Fruit fly (Drosophila melanogaster) whole organism, wandering third instar larva: ENCODE results near the gene SclA.

Source experiments
- CG9705 ChIP-seq: fragments of 200-800 bp; sonication (Bioruptor generic); optimal IDR thresholded peaks from 2 replicates; lab custom pipeline; 2018; ENCODE audit warnings: missing biosample characterization, mild to moderate bottlenecking, missing genetic modification characterization
- HLH106 ChIP-seq: fragments of 200-800 bp; optimal IDR thresholded peaks from 3 replicates; lab custom pipeline; 2019; ENCODE audit warnings: missing biosample characterization, mild to moderate bottlenecking, missing genetic modification characterization, moderate library complexity
- Hnf4 ChIP-seq: fragments of 200-800 bp; sonication (Bioruptor generic); optimal IDR thresholded peaks from 2 replicates; lab custom pipeline; 2016; ENCODE audit warnings: missing biosample characterization, mild to moderate bottlenecking, missing genetic modification characterization
- Myc ChIP-seq: fragments of >200 bp; optimal IDR thresholded peaks from 2 replicates; lab custom pipeline; 2017
- OdsH ChIP-seq: fragments of 200-800 bp; sonication (Bioruptor generic); optimal IDR thresholded peaks from 2 replicates; lab custom pipeline; 2016; ENCODE audit warnings: missing biosample characterization, mild to moderate bottlenecking, missing genetic modification characterization
- Sp1 ChIP-seq: fragments of 200-800 bp; sonication (Bioruptor generic); optimal IDR thresholded peaks from 3 replicates; lab custom pipeline; 2019; ENCODE audit warnings: missing biosample characterization, mild to moderate bottlenecking, missing genetic modification characterization, moderate library complexity
- dl ChIP-seq, 2 experiments: fragments of 175-275, 200-275 bp in 1 of 2; fragments of 200-275 bp in 1 of 2; sonication (Bioruptor generic); optimal IDR thresholded peaks; lab custom pipeline; 2018; ENCODE audit warnings: mild to moderate bottlenecking in 2 of 2, missing biosample characterization in 2 of 2, missing genetic modification characterization in 2 of 2, moderate library complexity in 2 of 2; ENCODE audit not compliant: partially characterized antibody in 2 of 2, insufficient read depth in 1 of 2
- fru ChIP-seq: fragments of 200-800 bp; sonication (Bioruptor generic); optimal IDR thresholded peaks from 3 replicates; lab custom pipeline; 2016; ENCODE audit warnings: missing biosample characterization, mild to moderate bottlenecking, missing genetic modification characterization
- h ChIP-seq: fragments of 200-800 bp; sonication (Bioruptor generic); optimal IDR thresholded peaks from 3 replicates; lab custom pipeline; 2016; ENCODE audit warnings: missing biosample characterization, mild to moderate bottlenecking, missing genetic modification characterization
- jim ChIP-seq: fragments of 175-275, 200-325 bp; sonication (Bioruptor generic); optimal IDR thresholded peaks from 2 replicates; lab custom pipeline; 2016; ENCODE audit warnings: missing biosample characterization, mild to moderate bottlenecking, missing genetic modification characterization
- psq ChIP-seq: fragments of 200-800 bp; sonication (Bioruptor generic); optimal IDR thresholded peaks from 3 replicates; lab custom pipeline; 2017; ENCODE audit warnings: missing biosample characterization, mild to moderate bottlenecking, missing genetic modification characterization, moderate library complexity
- rgr ChIP-seq: fragments of 200-800 bp; sonication (Bioruptor generic); optimal IDR thresholded peaks from 3 replicates; lab custom pipeline; 2016; ENCODE audit warnings: missing biosample characterization, mild to moderate bottlenecking, missing genetic modification characterization
- sage ChIP-seq: fragments of 200-800 bp; sonication (Bioruptor generic); optimal IDR thresholded peaks from 2 replicates; lab custom pipeline; 2016; ENCODE audit warnings: missing biosample characterization, mild to moderate bottlenecking, missing genetic modification characterization
- tai ChIP-seq: sonication (Bioruptor generic); optimal IDR thresholded peaks from 2 replicates; lab custom pipeline; 2016; ENCODE audit warnings: missing biosample characterization, missing genetic modification characterization

dm6 chr2L:16859566-16859965 is 21.8 kb downstream of the SclA start:
- no peak for TF ChIP-seq Hnf4 (GFP tag; lab: Kevin White, UChicago)
- no peak for TF ChIP-seq Sp1 (GFP tag; lab: Kevin White, UChicago)
- no peak for TF ChIP-seq tai (GFP tag; lab: Kevin White, UChicago)
- no peak for TF ChIP-seq OdsH (GFP tag; lab: Kevin White, UChicago)
- no peak for TF ChIP-seq dl (GFP tag; optimal IDR thresholded peaks at IDR 0.05; lab: Kevin White, UChicago; ENCODE audit: insufficient read depth in 1 of 2, partially characterized antibody in 2 of 2)
- no peak for TF ChIP-seq CG9705 (GFP tag; lab: Kevin White, UChicago)
- peak; percentile 39 for TF ChIP-seq Myc (lab: Kevin White, UChicago)
- no peak for TF ChIP-seq jim
- TF ChIP-seq HLH106 = no peak
- no peak for TF ChIP-seq sage (GFP tag; lab: Kevin White, UChicago)
- no peak for TF ChIP-seq psq (GFP tag; lab: Kevin White, UChicago)
- no peak for TF ChIP-seq rgr
- TF ChIP-seq fru = no peak
- TF ChIP-seq h (GFP tag; lab: Kevin White, UChicago) = no peak
